Fruit fly (Drosophila melanogaster): Measurements from ENCODE around the gene CG32647.

The CG32647 gene

DNA sequence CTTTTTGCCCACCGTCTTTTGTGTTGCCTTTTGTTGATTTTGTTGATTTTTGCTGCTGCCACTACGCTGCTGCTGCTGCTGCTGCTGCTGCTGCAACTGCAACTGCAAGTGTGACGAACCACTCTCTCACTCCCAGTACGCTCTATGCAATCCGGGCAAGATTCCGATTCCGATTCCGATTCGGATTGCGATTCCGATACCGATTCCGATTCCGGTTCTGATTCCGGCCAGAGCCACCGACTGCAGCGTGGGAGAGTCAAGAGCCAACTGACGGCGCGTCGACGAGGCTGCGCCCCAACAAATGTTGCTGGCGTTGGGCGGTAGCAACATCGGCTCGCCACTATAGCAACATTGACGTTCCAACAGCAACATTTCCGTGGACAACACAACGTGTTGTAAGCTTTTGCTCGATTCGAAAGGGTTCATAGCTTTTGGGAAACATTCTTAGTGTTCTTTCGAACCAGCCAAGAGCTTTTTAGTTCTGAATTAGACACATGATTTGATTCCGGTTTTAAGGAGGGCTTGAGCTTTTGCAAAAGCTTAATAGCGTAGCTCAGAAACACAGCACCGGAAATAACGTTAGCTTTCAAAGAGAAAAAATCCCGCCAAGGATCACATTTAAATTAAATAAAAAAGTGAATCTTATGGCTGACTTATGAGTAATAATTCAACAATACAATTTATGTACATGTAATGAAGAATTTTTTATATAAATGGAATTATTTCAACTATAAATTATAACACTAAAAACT, at the start of gene CG32647:
Gene CG32647, minus strand, starts transcription at position 269 of the 752 bp plus-strand sequence.
- TF ChIP-seq CG8478 (optimal IDR thresholded peaks at IDR 0.05) (no peak), usp (GFP tag; optimal IDR thresholded peaks at IDR 0.05) (no peak), Dll (optimal IDR thresholded peaks at IDR 0.05) (no peak), pan (optimal IDR thresholded peaks at IDR 0.05) (no peak), psq (optimal IDR thresholded peaks at IDR 0.05) (no peak), EcR (GFP tag; optimal IDR thresholded peaks at IDR 0.05) (no peak)

DNA sequence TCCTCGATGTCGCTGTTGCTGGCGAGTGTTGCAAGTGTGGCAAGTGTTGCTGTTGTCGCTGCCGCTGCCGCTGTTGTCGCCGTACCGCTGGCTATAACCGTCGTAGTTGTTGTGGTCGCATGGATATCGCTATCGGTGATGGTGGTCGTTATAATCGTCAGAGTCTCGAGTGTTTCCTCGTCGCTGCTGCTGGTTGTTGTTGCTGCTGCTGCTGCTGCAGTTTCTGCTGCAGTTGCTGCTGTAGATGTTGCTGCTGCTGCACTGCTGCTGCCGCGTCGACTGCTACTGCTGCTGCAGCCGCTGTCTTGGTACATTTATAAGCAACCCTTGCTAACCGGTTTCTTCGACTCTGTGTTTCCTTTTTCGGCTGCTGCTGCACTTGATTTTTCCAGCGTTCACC, 46.6 kb upstream of the CG32647 start:
- TF ChIP-seq EcR (GFP tag; optimal IDR thresholded peaks at IDR 0.05) (no peak), pan (optimal IDR thresholded peaks at IDR 0.05) (no peak), usp (GFP tag; optimal IDR thresholded peaks at IDR 0.05) (no peak), Dll (optimal IDR thresholded peaks at IDR 0.05) (no peak), CG8478 (optimal IDR thresholded peaks at IDR 0.05) (no peak), psq (optimal IDR thresholded peaks at IDR 0.05) (no peak)

- no peak for TF ChIP-seq Dll (optimal IDR thresholded peaks at IDR 0.05)
- TF ChIP-seq usp (GFP tag; optimal IDR thresholded peaks at IDR 0.05) = no peak
- TF ChIP-seq psq (optimal IDR thresholded peaks at IDR 0.05) = no peak
- TF ChIP-seq CG8478 (optimal IDR thresholded peaks at IDR 0.05) = no peak
- no peak for TF ChIP-seq EcR (GFP tag; optimal IDR thresholded peaks at IDR 0.05)
- no peak for TF ChIP-seq pan (optimal IDR thresholded peaks at IDR 0.05)
Observed at dm6 chrX:12821556-12821955, 36.8 kb upstream of the CG32647 start.

dm6 chrX:12801357-12801756, 16.6 kb upstream of the CG32647 start, which contains the start of gene Nep6:
Gene Nep6 (plus strand): TSS chrX:12801661.
- TF ChIP-seq Dll (optimal IDR thresholded peaks at IDR 0.05) = no peak
- no peak for TF ChIP-seq pan (optimal IDR thresholded peaks at IDR 0.05)
- TF ChIP-seq EcR (GFP tag; optimal IDR thresholded peaks at IDR 0.05) = no peak
- TF ChIP-seq psq (optimal IDR thresholded peaks at IDR 0.05) = no peak
- no peak for TF ChIP-seq usp (GFP tag; optimal IDR thresholded peaks at IDR 0.05)
- no peak for TF ChIP-seq CG8478 (optimal IDR thresholded peaks at IDR 0.05)

- TF ChIP-seq Dll (optimal IDR thresholded peaks at IDR 0.05) = no peak
- no peak for TF ChIP-seq EcR (GFP tag; optimal IDR thresholded peaks at IDR 0.05)
- TF ChIP-seq usp (GFP tag; optimal IDR thresholded peaks at IDR 0.05) = no peak
- TF ChIP-seq pan (optimal IDR thresholded peaks at IDR 0.05) = no peak
- no peak for TF ChIP-seq psq (optimal IDR thresholded peaks at IDR 0.05)
- no peak for TF ChIP-seq CG8478 (optimal IDR thresholded peaks at IDR 0.05)
Observed at dm6 chrX:12777763-12778408, 6.9 kb downstream of the CG32647 start.

- no peak for TF ChIP-seq pan (optimal IDR thresholded peaks at IDR 0.05)
- TF ChIP-seq psq (optimal IDR thresholded peaks at IDR 0.05) = no peak
- no peak for TF ChIP-seq EcR (GFP tag; optimal IDR thresholded peaks at IDR 0.05)
Observed at dm6 chrX:12777195-12777594, 7.6 kb downstream of the CG32647 start.

dm6 chrX:12766286-12766685, 18.5 kb downstream of the CG32647 start:
- TF ChIP-seq pan (optimal IDR thresholded peaks at IDR 0.05) (no peak), psq (optimal IDR thresholded peaks at IDR 0.05) (no peak), usp (GFP tag; optimal IDR thresholded peaks at IDR 0.05) (no peak), Dll (optimal IDR thresholded peaks at IDR 0.05) (no peak), CG8478 (optimal IDR thresholded peaks at IDR 0.05) (no peak), EcR (GFP tag; optimal IDR thresholded peaks at IDR 0.05) (no peak)

DNA sequence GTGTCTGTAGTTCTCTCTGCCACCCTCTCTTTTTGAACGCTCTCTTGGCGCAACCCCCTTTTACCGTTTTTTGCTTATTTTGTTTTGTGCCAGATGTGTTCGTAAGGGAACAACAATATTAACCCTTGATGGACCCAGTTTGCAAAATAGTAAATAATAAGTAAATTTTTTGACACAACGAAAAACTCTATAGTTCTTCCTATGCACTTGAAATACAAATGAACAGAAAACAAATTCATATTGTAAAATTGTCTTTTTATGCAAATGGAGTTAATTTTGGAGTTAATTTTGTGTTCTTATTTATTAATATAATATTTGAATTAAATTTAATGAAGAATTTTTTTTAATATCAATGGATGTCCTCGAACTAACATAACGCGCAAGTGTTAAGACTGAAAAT, 19.0 kb downstream of the CG32647 start:
- TF ChIP-seq EcR (GFP tag; optimal IDR thresholded peaks at IDR 0.05) = no peak
- TF ChIP-seq usp (GFP tag; optimal IDR thresholded peaks at IDR 0.05) = no peak
- no peak for TF ChIP-seq pan (optimal IDR thresholded peaks at IDR 0.05)
- no peak for TF ChIP-seq Dll (optimal IDR thresholded peaks at IDR 0.05)
- no peak for TF ChIP-seq CG8478 (optimal IDR thresholded peaks at IDR 0.05)
- TF ChIP-seq psq (optimal IDR thresholded peaks at IDR 0.05) = no peak

- no peak for TF ChIP-seq CG8478 (optimal IDR thresholded peaks at IDR 0.05)
- no peak for TF ChIP-seq EcR (GFP tag; optimal IDR thresholded peaks at IDR 0.05)
- no peak for TF ChIP-seq usp (GFP tag; optimal IDR thresholded peaks at IDR 0.05)
- no peak for TF ChIP-seq Dll (optimal IDR thresholded peaks at IDR 0.05)
- TF ChIP-seq pan (optimal IDR thresholded peaks at IDR 0.05) = no peak
- no peak for TF ChIP-seq psq (optimal IDR thresholded peaks at IDR 0.05)
Observed at dm6 chrX:12765076-12765475, 19.7 kb downstream of the CG32647 start, which contains the start of gene Agpat1. Gene Agpat1 (plus strand): TSS chrX:12765266.

DNA sequence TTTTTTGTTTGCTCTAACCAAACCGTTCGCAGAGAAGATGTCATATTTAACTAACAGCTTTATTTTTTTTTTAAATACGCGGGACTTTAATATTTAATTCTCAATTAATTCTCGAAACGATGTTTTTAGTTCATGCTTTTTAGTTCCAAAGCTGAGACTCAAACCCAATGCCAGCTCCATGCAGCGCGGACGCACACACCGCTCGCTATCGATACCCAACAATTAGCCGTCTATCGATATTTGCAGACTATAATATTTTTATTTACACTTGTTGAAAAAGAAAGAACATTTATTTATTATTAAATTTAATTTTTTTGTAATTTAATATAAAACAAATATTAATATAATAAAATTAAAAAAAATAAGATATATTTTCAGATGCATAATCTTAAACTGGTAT, 20.1 kb downstream of the CG32647 start:
- TF ChIP-seq usp (GFP tag; optimal IDR thresholded peaks at IDR 0.05) (no peak), CG8478 (optimal IDR thresholded peaks at IDR 0.05) (no peak), Dll (optimal IDR thresholded peaks at IDR 0.05) (no peak), psq (optimal IDR thresholded peaks at IDR 0.05) (no peak), pan (optimal IDR thresholded peaks at IDR 0.05) (no peak), EcR (GFP tag; optimal IDR thresholded peaks at IDR 0.05) (no peak)

dm6 chrX:12763467-12763866, 21.3 kb downstream of the CG32647 start, which contains the start of gene pira:
Gene pira (minus strand): TSS chrX:12763611.
- TF ChIP-seq Dll (optimal IDR thresholded peaks at IDR 0.05) = no peak
- no peak for TF ChIP-seq CG8478 (optimal IDR thresholded peaks at IDR 0.05)
- no peak for TF ChIP-seq usp (GFP tag; optimal IDR thresholded peaks at IDR 0.05)
- TF ChIP-seq pan (optimal IDR thresholded peaks at IDR 0.05) = no peak
- no peak for TF ChIP-seq EcR (GFP tag; optimal IDR thresholded peaks at IDR 0.05)
- TF ChIP-seq psq (optimal IDR thresholded peaks at IDR 0.05) = no peak

DNA sequence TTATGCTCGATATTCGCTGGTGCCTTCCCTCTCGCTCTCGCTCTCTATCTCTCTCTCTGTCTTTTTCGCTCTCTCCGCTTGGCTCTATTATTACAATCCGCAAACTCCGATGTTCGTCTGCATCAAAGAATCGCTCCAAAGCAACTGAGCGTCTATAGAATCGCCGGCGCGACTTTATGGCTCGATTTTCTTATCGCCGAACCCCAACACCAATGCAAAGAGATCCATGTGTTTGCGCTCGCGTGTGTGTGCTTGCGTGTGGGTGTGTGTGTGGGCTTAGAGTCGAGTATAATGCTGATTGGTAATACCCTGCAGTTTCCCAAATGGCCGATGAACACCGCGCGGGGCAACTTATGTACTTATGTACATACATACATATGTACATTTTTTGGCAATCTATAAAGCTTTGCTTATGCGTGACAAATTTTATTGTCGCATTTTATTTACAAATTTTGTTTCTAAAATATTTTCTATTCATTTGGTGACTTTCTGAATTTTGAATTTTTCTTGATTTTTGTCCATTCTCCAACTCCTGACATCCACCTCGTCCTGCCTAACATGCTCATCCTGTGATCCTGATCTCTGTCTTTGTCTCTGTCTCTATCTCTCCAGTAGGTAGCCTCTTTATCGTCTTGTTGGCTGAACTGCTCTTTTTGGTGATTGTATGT, 24.2 kb downstream of the CG32647 start, which contains the start of gene Paics:
Gene Paics, minus strand, starts transcription at position 152 of the 668 bp plus-strand sequence.
- TF ChIP-seq CG8478 (optimal IDR thresholded peaks at IDR 0.05) (no peak), pan (optimal IDR thresholded peaks at IDR 0.05) (peak; percentile 37)
